Worm (Caenorhabditis elegans): ENCODE measurements around the gene Y6E2A.10.

The Y6E2A.10 gene

DNA sequence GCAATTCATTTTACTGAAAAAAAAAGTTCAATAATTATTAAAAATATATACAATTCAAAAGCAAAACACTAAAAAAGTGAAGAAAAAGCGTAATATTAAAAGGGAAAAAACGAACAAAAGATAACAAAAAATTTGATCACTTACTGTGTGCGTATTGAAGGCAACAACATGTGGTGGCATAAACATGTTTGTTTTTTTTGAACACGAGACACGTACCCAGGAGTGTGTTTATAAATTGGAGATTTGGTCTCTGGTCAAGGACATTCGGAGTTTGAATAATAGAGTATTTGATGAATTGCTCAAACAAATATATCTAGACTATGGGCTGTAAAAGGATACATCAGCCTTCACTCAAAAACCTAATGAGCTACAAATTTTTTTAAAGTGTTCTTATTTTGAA lies 14.7 kb downstream of the Y6E2A.10 start:
- TF ChIP-seq hif-1 (tag; optimal IDR thresholded peaks at IDR 0.05) (no peak), unc-62 (GFP tag; optimal IDR thresholded peaks at IDR 0.05 in 1 of 2) (peak in 1 of 2 experiments; percentile 54), unc-62 (tag; optimal IDR thresholded peaks at IDR 0.05) (no peak), F49E8.2 (tag; optimal IDR thresholded peaks at IDR 0.05; ENCODE audit: borderline replicate concordance) (no peak), ceh-28 (tag; optimal IDR thresholded peaks at IDR 0.05) (no peak), daf-12 (tag; optimal IDR thresholded peaks at IDR 0.05) (no peak), ceh-44 (GFP tag; IDR thresholded peaks at IDR 0.05) (no peak), dve-1 (tag; optimal IDR thresholded peaks at IDR 0.05; ENCODE audit: insufficient read depth) (peak; percentile 27), F26F4.8 (GFP tag; conservative IDR thresholded peaks at IDR 0.05) (no peak), F10B5.3 (tag; optimal IDR thresholded peaks at IDR 0.05) (no peak), spr-1 (tag; optimal IDR thresholded peaks at IDR 0.05) (no peak), F37D6.2 (tag; optimal IDR thresholded peaks at IDR 0.05) (no peak), madf-5 (GFP tag; IDR thresholded peaks at IDR 0.05) (no peak), nhr-111 (GFP tag; optimal IDR thresholded peaks at IDR 0.05) (no peak), nhr-10 (tag; optimal IDR thresholded peaks at IDR 0.05) (no peak), attf-4 (tag; optimal IDR thresholded peaks at IDR 0.05) (no peak), rbr-2 (tag; optimal IDR thresholded peaks at IDR 0.05) (no peak), daf-16 (GFP tag; optimal IDR thresholded peaks at IDR 0.05) (peak in 1 of 2 experiments; percentile 83), daf-16 (tag; optimal IDR thresholded peaks at IDR 0.05) (peak; percentile 94), nhr-41 (GFP tag; IDR thresholded peaks at IDR 0.05) (no peak), daf-8 (GFP tag; IDR thresholded peaks at IDR 0.05) (no peak), mdl-1 (tag; optimal IDR thresholded peaks at IDR 0.05) (peak in 1 of 2 experiments; percentile 11), Y48G9A.11 (GFP tag; IDR thresholded peaks at IDR 0.05) (no peak), lin-39 (tag; optimal IDR thresholded peaks at IDR 0.05) (no peak), nhr-77 (tag; optimal IDR thresholded peaks at IDR 0.05) (no peak), fos-1 (tag; optimal IDR thresholded peaks at IDR 0.05) (no peak)

DNA sequence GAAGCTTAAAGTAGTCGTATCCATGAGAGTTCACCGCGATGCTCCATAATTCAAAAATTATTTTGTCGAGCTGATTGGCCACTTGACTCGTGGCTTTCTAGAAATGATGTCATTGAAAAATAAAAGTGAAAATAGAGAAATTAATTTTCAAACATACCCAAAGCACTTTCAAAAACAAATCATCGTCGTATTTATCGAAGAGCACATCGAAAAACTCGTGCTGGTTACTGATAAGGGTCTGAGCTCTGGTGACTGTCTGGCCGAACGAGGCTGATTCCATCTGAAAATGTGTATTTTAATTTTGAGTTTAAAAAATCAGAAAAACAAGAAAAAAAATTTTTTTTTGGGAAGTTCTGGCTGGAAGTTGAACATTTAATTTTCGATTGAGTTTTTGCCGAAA lies 18.0 kb downstream of the Y6E2A.10 start:
- TF ChIP-seq daf-16 (GFP tag; optimal IDR thresholded peaks at IDR 0.05) (no peak), daf-16 (tag; optimal IDR thresholded peaks at IDR 0.05) (peak; percentile 84), dve-1 (tag; optimal IDR thresholded peaks at IDR 0.05; ENCODE audit: insufficient read depth) (peak; percentile 66), hlh-30 (tag; optimal IDR thresholded peaks at IDR 0.05; ENCODE audit: insufficient read depth) (peak; percentile 39), nhr-76 (tag; optimal IDR thresholded peaks at IDR 0.05) (no peak), mxl-2 (GFP tag; conservative IDR thresholded peaks at IDR 0.05) (no peak)

- no peak for TF ChIP-seq mep-1 (tag; optimal IDR thresholded peaks at IDR 0.05)
- no peak for TF ChIP-seq mdl-1 (tag; optimal IDR thresholded peaks at IDR 0.05)
- no peak for TF ChIP-seq spr-1 (tag; optimal IDR thresholded peaks at IDR 0.05)
- TF ChIP-seq unc-62 (GFP tag; optimal IDR thresholded peaks at IDR 0.05 in 1 of 2) = no peak
- no peak for TF ChIP-seq unc-62 (tag; optimal IDR thresholded peaks at IDR 0.05)
- no peak for TF ChIP-seq aha-1 (tag)
- TF ChIP-seq lin-38 (GFP tag; IDR thresholded peaks at IDR 0.05) = no peak
- no peak for TF ChIP-seq duxl-1 (tag; optimal IDR thresholded peaks at IDR 0.05; ENCODE audit: poor library complexity)
- no peak for TF ChIP-seq F10B5.3 (tag; optimal IDR thresholded peaks at IDR 0.05)
- no peak for TF ChIP-seq lin-1 (GFP tag; IDR thresholded peaks at IDR 0.05)
- no peak for TF ChIP-seq lin-29 (GFP tag; IDR thresholded peaks at IDR 0.05)
- no peak for TF ChIP-seq zfp-3 (GFP tag; conservative IDR thresholded peaks at IDR 0.05)
- TF ChIP-seq ceh-82 (tag; optimal IDR thresholded peaks at IDR 0.05) = no peak
- no peak for TF ChIP-seq Y5F2A.4 (GFP tag; optimal IDR thresholded peaks at IDR 0.05)
- TF ChIP-seq pqm-1 (tag; optimal IDR thresholded peaks at IDR 0.05) = no peak
- TF ChIP-seq php-3 (GFP tag; IDR thresholded peaks at IDR 0.05) = no peak
- no peak for TF ChIP-seq nhr-102 (tag; optimal IDR thresholded peaks at IDR 0.05)
These were observed 18.5 kb downstream of the Y6E2A.10 start, which contains the start of gene str-101 for ce11 chrV:15711898-15712297. Gene str-101 (minus strand): TSS chrV:15711998.

Measured in whole organism, L4 larva.